Fruit fly (Drosophila melanogaster) whole organism, embryonic: ENCODE data around the gene CG4297.

Experiments
- CG10147 ChIP-seq: fragments of 200-800 bp; sonication (Bioruptor generic); optimal IDR thresholded peaks from 2 replicates; lab custom pipeline; 2019; ENCODE audit warnings: missing biosample characterization, mild to moderate bottlenecking, missing genetic modification characterization, moderate library complexity
- CG10543 ChIP-seq: fragments of 200-800 bp; sonication (Bioruptor generic); optimal IDR thresholded peaks from 3 replicates; lab custom pipeline; 2017; ENCODE audit warnings: missing biosample characterization, mild to moderate bottlenecking, missing genetic modification characterization, moderate library complexity
- CG12236 ChIP-seq: fragments of 200-800 bp; sonication (Bioruptor generic); optimal IDR thresholded peaks from 2 replicates; lab custom pipeline; 2016; ENCODE audit warnings: missing biosample characterization, missing genetic modification characterization
- CG1233 ChIP-seq: fragments of 200-800 bp; sonication (Bioruptor generic); optimal IDR thresholded peaks from 4 replicates; lab custom pipeline; 2018; ENCODE audit warnings: missing biosample characterization, mild to moderate bottlenecking, missing genetic modification characterization
- CG13296 ChIP-seq: fragments of 200-800 bp; sonication (Bioruptor generic); optimal IDR thresholded peaks from 3 replicates; lab custom pipeline; 2018; ENCODE audit warnings: missing biosample characterization, mild to moderate bottlenecking, missing genetic modification characterization
- CG13424 ChIP-seq: fragments of 200-800 bp; sonication (Bioruptor generic); optimal IDR thresholded peaks from 2 replicates; lab custom pipeline; 2019; ENCODE audit warnings: missing biosample characterization, mild to moderate bottlenecking, missing genetic modification characterization, moderate library complexity
- CG13775 ChIP-seq: fragments of 200-800 bp; sonication (Bioruptor generic); optimal IDR thresholded peaks from 3 replicates; lab custom pipeline; 2017; ENCODE audit warnings: missing biosample characterization, mild to moderate bottlenecking, missing genetic modification characterization
- CG15073 ChIP-seq: fragments of 200-800 bp; sonication (Bioruptor generic); optimal IDR thresholded peaks from 2 replicates; lab custom pipeline; 2016; ENCODE audit warnings: missing biosample characterization, missing genetic modification characterization
- CG1603 ChIP-seq: fragments of 200-800 bp; sonication (Bioruptor generic); optimal IDR thresholded peaks from 2 replicates; lab custom pipeline; 2019; ENCODE audit warnings: missing biosample characterization, mild to moderate bottlenecking, missing genetic modification characterization, moderate library complexity
- CG2120 ChIP-seq: fragments of 200-800 bp; sonication (Bioruptor generic); optimal IDR thresholded peaks from 3 replicates; lab custom pipeline; 2016; ENCODE audit warnings: missing biosample characterization, missing genetic modification characterization
- CG32772 ChIP-seq: fragments of 200-800 bp; sonication (Bioruptor generic); IDR thresholded peaks from 2 replicates; pipeline ENCODE4 v1.3.6; 2022; ENCODE audit warnings: missing biosample characterization, missing genetic modification characterization
- CG34224 ChIP-seq: fragments of 200-800 bp; sonication (Bioruptor generic); IDR thresholded peaks from 3 replicates; pipeline ENCODE4 v1.3.6; 2022; ENCODE audit warnings: missing biosample characterization, missing genetic modification characterization; ENCODE audit not compliant: partially characterized antibody
- CG3838 ChIP-seq: fragments of 200-800 bp; sonication (Bioruptor generic); optimal IDR thresholded peaks from 3 replicates; lab custom pipeline; 2016; ENCODE audit warnings: missing biosample characterization, missing genetic modification characterization
- CG4707 ChIP-seq: fragments of 200-800 bp; sonication (Bioruptor generic); optimal IDR thresholded peaks from 2 replicates; lab custom pipeline; 2018; ENCODE audit warnings: missing biosample characterization, mild to moderate bottlenecking, missing genetic modification characterization, moderate library complexity
- CG6689 ChIP-seq: fragments of 200-800 bp; sonication (Bioruptor generic); IDR thresholded peaks from 2 replicates; pipeline ENCODE4 v1.3.6; 2022; ENCODE audit warnings: missing biosample characterization, missing genetic modification characterization
- CG8478 ChIP-seq: fragments of >200 bp; optimal IDR thresholded peaks from 2 replicates; lab custom pipeline; 2018
- Camta ChIP-seq: fragments of 200-800 bp; sonication (Bioruptor generic); optimal IDR thresholded peaks from 2 replicates; lab custom pipeline; 2016; ENCODE audit warnings: missing biosample characterization, missing genetic modification characterization
- CkIIα-i1 ChIP-seq: fragments of 200-800 bp; sonication (Bioruptor generic); IDR thresholded peaks from 2 replicates; pipeline ENCODE4 v1.3.6; 2022; ENCODE audit warnings: missing biosample characterization, missing genetic modification characterization
- Drgx ChIP-seq: fragments of 200-800 bp; sonication (Bioruptor generic); IDR thresholded peaks from 2 replicates; pipeline ENCODE4 v1.3.6; 2022; ENCODE audit warnings: missing biosample characterization, missing genetic modification characterization
- E2f2 ChIP-seq: fragments of 200-800 bp; sonication (Bioruptor generic); IDR thresholded peaks from 2 replicates; pipeline ENCODE4 v1.3.6; 2022; ENCODE audit warnings: missing biosample characterization, missing genetic modification characterization
- H15 ChIP-seq: fragments of 200-800 bp; sonication (Bioruptor generic); IDR thresholded peaks from 3 replicates; pipeline ENCODE4 v1.3.6; 2022; ENCODE audit warnings: missing biosample characterization, missing genetic modification characterization
- HHEX ChIP-seq: fragments of 200-800 bp; sonication (Bioruptor generic); optimal IDR thresholded peaks from 3 replicates; lab custom pipeline; 2017; ENCODE audit warnings: missing biosample characterization, mild to moderate bottlenecking, missing genetic modification characterization, missing genetic modification reagents
- HLH54F ChIP-seq: fragments of 200-800 bp; sonication (Bioruptor generic); optimal IDR thresholded peaks from 3 replicates; lab custom pipeline; 2016; ENCODE audit warnings: missing biosample characterization, missing genetic modification characterization
- HmgZ ChIP-seq: fragments of 200-800 bp; sonication (Bioruptor generic); optimal IDR thresholded peaks from 2 replicates; lab custom pipeline; 2018; ENCODE audit warnings: missing biosample characterization, mild to moderate bottlenecking, missing genetic modification characterization
- Med ChIP-seq: fragments of 200-800 bp; sonication (Bioruptor generic); peaks from one replicate; lab custom pipeline; 2016; ENCODE audit warnings: missing biosample characterization, missing genetic modification characterization, mild to moderate bottlenecking, inconsistent platforms, moderate library complexity
- Meics ChIP-seq: fragments of 200-800 bp; sonication (Bioruptor generic); optimal IDR thresholded peaks from 2 replicates; lab custom pipeline; 2017; ENCODE audit warnings: missing biosample characterization, mild to moderate bottlenecking, missing genetic modification characterization
- Mrtf ChIP-seq: fragments of 200-800 bp; sonication (Bioruptor generic); IDR thresholded peaks from 3 replicates; pipeline ENCODE4 v1.3.6; 2022; ENCODE audit warnings: missing biosample characterization, missing genetic modification characterization
- Neu2 ChIP-seq: fragments of 200-800 bp; sonication (Bioruptor generic); optimal IDR thresholded peaks from 3 replicates; lab custom pipeline; 2016; ENCODE audit warnings: missing biosample characterization, missing genetic modification characterization, borderline replicate concordance
- Opbp ChIP-seq: fragments of 200-800 bp; sonication (Bioruptor generic); IDR thresholded peaks from 3 replicates; pipeline ENCODE4 v1.3.6; 2022; ENCODE audit warnings: missing biosample characterization, missing genetic modification characterization; ENCODE audit not compliant: partially characterized antibody
- Pdp1 ChIP-seq, 2 experiments: fragments of 200-800 bp; sonication (Bioruptor generic); optimal IDR thresholded peaks; 3 replicates each; lab custom pipeline; 2016; ENCODE audit warnings: missing biosample characterization in 2 of 2, missing genetic modification characterization in 2 of 2, mild to moderate bottlenecking in 1 of 2, moderate library complexity in 1 of 2
- Rx ChIP-seq: fragments of 200-800 bp; sonication (Bioruptor generic); IDR thresholded peaks from 2 replicates; pipeline ENCODE4 v1.3.6; 2022; ENCODE audit warnings: missing biosample characterization, missing genetic modification characterization
- Side ChIP-seq: fragments of 200-800 bp; sonication (Bioruptor generic); optimal IDR thresholded peaks from 2 replicates; lab custom pipeline; 2016; ENCODE audit warnings: missing biosample characterization, missing genetic modification characterization
- Spps ChIP-seq: fragments of 200-800 bp; sonication (Bioruptor generic); optimal IDR thresholded peaks from 2 replicates; lab custom pipeline; 2018; ENCODE audit warnings: missing biosample characterization, mild to moderate bottlenecking, missing genetic modification characterization
- al ChIP-seq: fragments of 200-800 bp; sonication (Bioruptor generic); IDR thresholded peaks from 2 replicates; pipeline ENCODE4 v1.3.6; 2022; ENCODE audit warnings: missing biosample characterization, missing genetic modification characterization
- amos ChIP-seq: fragments of 200-800 bp; sonication (Bioruptor generic); IDR thresholded peaks from 2 replicates; pipeline ENCODE4 v1.3.6; 2022; ENCODE audit warnings: missing biosample characterization, missing genetic modification characterization; ENCODE audit not compliant: partially characterized antibody
- ara ChIP-seq: fragments of 200-800 bp; sonication (Bioruptor generic); IDR thresholded peaks from 2 replicates; pipeline ENCODE4 v1.3.6; 2022; ENCODE audit warnings: missing biosample characterization, missing genetic modification characterization
- dysf ChIP-seq: fragments of 200-800 bp; sonication (Bioruptor generic); IDR thresholded peaks from 3 replicates; pipeline ENCODE4 v1.3.6; 2022; ENCODE audit warnings: missing biosample characterization, missing genetic modification characterization
- fu2 ChIP-seq: fragments of 200-800 bp; sonication (Bioruptor generic); optimal IDR thresholded peaks from 2 replicates; lab custom pipeline; 2016; ENCODE audit warnings: missing biosample characterization, missing genetic modification characterization
- lola ChIP-seq, 3 experiments: fragments of >200 bp in 2 of 3; fragments of 200-800 bp in 1 of 3; sonication (Bioruptor generic) in 1 of 3; optimal IDR thresholded peaks; 2 replicates each; lab custom pipeline; 2017 to 2019; ENCODE audit warnings: missing biosample characterization in 3 of 3, missing genetic modification characterization in 3 of 3, mild to moderate bottlenecking in 1 of 3, moderate library complexity in 1 of 3
- mam ChIP-seq: fragments of 200-800 bp; sonication (Bioruptor generic); optimal IDR thresholded peaks from 3 replicates; lab custom pipeline; 2016; ENCODE audit warnings: missing biosample characterization, missing genetic modification characterization
- nau ChIP-seq: fragments of 200-800 bp; sonication (Bioruptor generic); optimal IDR thresholded peaks from 3 replicates; lab custom pipeline; 2017; ENCODE audit warnings: missing biosample characterization, mild to moderate bottlenecking, missing genetic modification characterization, missing genetic modification reagents
- odd ChIP-seq: fragments of 200-800 bp; sonication (Bioruptor generic); optimal IDR thresholded peaks from 2 replicates; lab custom pipeline; 2017; ENCODE audit warnings: missing biosample characterization, mild to moderate bottlenecking, missing genetic modification characterization
- pan ChIP-seq, 4 experiments: fragments of >200 bp in 3 of 4; fragments of 200-800 bp in 1 of 4; sonication (Bioruptor generic) in 1 of 4; optimal IDR thresholded peaks in 3 of 4; IDR thresholded peaks in 1 of 4; 2 replicates each; pipeline versions ENCODE4 v1.3.6 to Lab custom; 2017 to 2022; ENCODE audit warnings: missing biosample characterization in 2 of 4, missing genetic modification characterization in 2 of 4, mixed read lengths in 1 of 4
- pb ChIP-seq: fragments of 200-800 bp; sonication (Bioruptor generic); optimal IDR thresholded peaks from 3 replicates; lab custom pipeline; 2016; ENCODE audit warnings: missing biosample characterization, missing genetic modification characterization
- peb ChIP-seq: fragments of 200-800 bp; sonication (Bioruptor generic); IDR thresholded peaks from 2 replicates; pipeline ENCODE4 v1.3.6; 2022; ENCODE audit warnings: missing biosample characterization, missing genetic modification characterization
- pfk ChIP-seq: fragments of 200-800 bp; sonication (Bioruptor generic); optimal IDR thresholded peaks from 2 replicates; lab custom pipeline; 2018; ENCODE audit warnings: missing biosample characterization, mild to moderate bottlenecking, missing genetic modification characterization, moderate library complexity
- phol ChIP-seq: fragments of 200-800 bp; sonication (Bioruptor generic); optimal IDR thresholded peaks from 3 replicates; lab custom pipeline; 2018; ENCODE audit warnings: missing biosample characterization, mild to moderate bottlenecking, missing genetic modification characterization, moderate library complexity
- pum ChIP-seq: fragments of 200-800 bp; sonication (Bioruptor generic); optimal IDR thresholded peaks from 2 replicates; lab custom pipeline; 2016; ENCODE audit warnings: missing biosample characterization, missing genetic modification characterization
- schlank ChIP-seq: fragments of 200-800 bp; sonication (Bioruptor generic); optimal IDR thresholded peaks from 2 replicates; lab custom pipeline; 2018; ENCODE audit warnings: missing biosample characterization, mild to moderate bottlenecking, missing genetic modification characterization
- sqz ChIP-seq: fragments of 200-800 bp; sonication (Bioruptor generic); optimal IDR thresholded peaks from 3 replicates; lab custom pipeline; 2018; ENCODE audit warnings: missing biosample characterization, mild to moderate bottlenecking, missing genetic modification characterization
- tgo ChIP-seq: fragments of 200-800 bp; sonication (Bioruptor generic); IDR thresholded peaks from 3 replicates; pipeline ENCODE4 v1.3.6; 2022; ENCODE audit warnings: missing biosample characterization, missing genetic modification characterization

The CG4297 gene

dm6 chr2L:412931-413330, 59.1 kb downstream of the CG4297 start (continued):
- TF ChIP-seq CkIIα-i1 (GFP tag; lab: Robert Waterston, UW) = no peak
- TF ChIP-seq Meics (GFP tag; lab: Kevin White, UChicago) = peak; percentile 27
- peak; percentile 41 for TF ChIP-seq CG13424
- TF ChIP-seq Neu2 (GFP tag; lab: Kevin White, UChicago) = no peak
- 0 out of 3 replicates have a peak, but pooled peaks have one; percentile 48 for TF ChIP-seq dysf (GFP tag; lab: Robert Waterston, UW)
- peak; percentile 14 for TF ChIP-seq HmgZ (tag; lab: Kevin White, UChicago)
- no peak for TF ChIP-seq CG34224 (GFP tag; lab: Robert Waterston, UW)
- no peak for TF ChIP-seq amos
- TF ChIP-seq peb (GFP tag; lab: Robert Waterston, UW) = no peak
- TF ChIP-seq CG13296 (GFP tag; lab: Kevin White, UChicago) = peak; percentile 54
- peak; percentile 28; the same call in 1 of the 2 replicates for TF ChIP-seq al (GFP tag; lab: Robert Waterston, UW)
- TF ChIP-seq CG10147 = no peak
- TF ChIP-seq CG10543 = peak; percentile 54
- TF ChIP-seq tgo = no peak
- TF ChIP-seq odd (GFP tag; lab: Kevin White, UChicago) = no peak
- no peak for TF ChIP-seq Mrtf (GFP tag; lab: Robert Waterston, UW)
- no peak for TF ChIP-seq H15 (GFP tag; lab: Robert Waterston, UW)
- no peak for TF ChIP-seq Opbp (GFP tag; lab: Robert Waterston, UW)
- no peak for TF ChIP-seq CG1603 (tag; lab: Kevin White, UChicago)
- peak in 1 of 2 experiments; percentile 14 for TF ChIP-seq Pdp1 (GFP tag; optimal IDR thresholded peaks at IDR 0.05; lab: Kevin White, UChicago)
- TF ChIP-seq CG15073 = no peak
- TF ChIP-seq CG2120 (GFP tag; lab: Kevin White, UChicago) = peak; percentile 20
- no peak for TF ChIP-seq nau (GFP tag; lab: Kevin White, UChicago)
- no peak for TF ChIP-seq CG32772 (GFP tag; lab: Robert Waterston, UW)
- TF ChIP-seq CG3838 (GFP tag; lab: Kevin White, UChicago) = no peak
- TF ChIP-seq pb (GFP tag; lab: Kevin White, UChicago) = no peak
- TF ChIP-seq Camta (GFP tag; lab: Kevin White, UChicago) = no peak
- no peak for TF ChIP-seq pan (optimal IDR thresholded peaks at IDR 0.05; lab: Kevin White, UChicago)
- no peak for TF ChIP-seq pan (GFP tag; optimal IDR thresholded peaks at IDR 0.05 in 1 of 2, IDR thresholded peaks at IDR 0.05 in 1 of 2)
- no peak for TF ChIP-seq Rx (GFP tag; lab: Robert Waterston, UW)
- TF ChIP-seq pfk (GFP tag; lab: Kevin White, UChicago) = no peak
- peak; percentile 17 for TF ChIP-seq CG13775 (GFP tag; lab: Kevin White, UChicago)
- TF ChIP-seq sqz = no peak
- peak; percentile 18; the same call in 1 of the 2 replicates for TF ChIP-seq CG6689 (GFP tag; lab: Robert Waterston, UW)
- peak; percentile 21 for TF ChIP-seq schlank (tag; lab: Kevin White, UChicago)
- no peak for TF ChIP-seq E2f2 (GFP tag; lab: Robert Waterston, UW)
- TF ChIP-seq HHEX (GFP tag; lab: Kevin White, UChicago) = no peak
- no peak for TF ChIP-seq CG4707 (GFP tag; lab: Kevin White, UChicago)
- TF ChIP-seq lola (GFP tag; optimal IDR thresholded peaks at IDR 0.05; lab: Kevin White, UChicago) = no peak
- TF ChIP-seq mam (GFP tag; lab: Kevin White, UChicago) = peak; percentile 41
- peak; percentile 48; the same call in 1 of the 2 replicates for TF ChIP-seq Drgx (GFP tag; lab: Robert Waterston, UW)
- TF ChIP-seq Med (GFP tag; lab: Kevin White, UChicago) = peak; percentile 56
- no peak for TF ChIP-seq CG1233 (GFP tag; lab: Kevin White, UChicago)
- TF ChIP-seq pum (GFP tag; lab: Kevin White, UChicago) = no peak
- TF ChIP-seq Spps (tag; lab: Kevin White, UChicago) = no peak
- TF ChIP-seq HLH54F (GFP tag; lab: Kevin White, UChicago) = no peak
- no peak for TF ChIP-seq CG12236 (GFP tag; lab: Kevin White, UChicago)
- TF ChIP-seq phol (tag; lab: Kevin White, UChicago) = peak; percentile 30
- TF ChIP-seq fu2 (GFP tag; lab: Kevin White, UChicago) = no peak
- no peak for TF ChIP-seq CG8478 (lab: Kevin White, UChicago)
- no peak for TF ChIP-seq Side (GFP tag; lab: Kevin White, UChicago)
- no peak for TF ChIP-seq ara (GFP tag; lab: Robert Waterston, UW)
